Worm (Caenorhabditis elegans): ENCODE results near the gene ZK512.8.

- TF ChIP-seq him-1 (tag; optimal IDR thresholded peaks at IDR 0.05), result no peak
- no peak for TF ChIP-seq dao-5 (tag; optimal IDR thresholded peaks at IDR 0.05)
These were observed 44.7 kb upstream of the ZK512.8 start, which contains the start of gene ZK507.1 for ce11 chrIII:9101212-9101611.
